Fruit fly (Drosophila melanogaster) Kc167 (cell line): ENCODE results near the gene ida.

Experiments used
- Myc ChIP-seq: fragments of >200 bp; optimal IDR thresholded peaks from 2 replicates; lab custom pipeline; 2017; ENCODE audit warnings: missing external identifiers
- Sin3A ChIP-seq: fragments of >200 bp; optimal IDR thresholded peaks from 2 replicates; lab custom pipeline; 2018; ENCODE audit warnings: missing external identifiers
- h ChIP-seq: fragments of >200 bp; optimal IDR thresholded peaks from 3 replicates; lab custom pipeline; 2018; ENCODE audit warnings: missing external identifiers
- insv ChIP-seq: fragments of >200 bp; optimal IDR thresholded peaks from 3 replicates; lab custom pipeline; 2018; ENCODE audit warnings: missing external identifiers
- psq ChIP-seq: fragments of >200 bp; optimal IDR thresholded peaks from 2 replicates; lab custom pipeline; 2017; ENCODE audit warnings: missing external identifiers
- ttk ChIP-seq: sonication (Bioruptor generic); optimal IDR thresholded peaks from 2 replicates; lab custom pipeline; 2017; ENCODE audit warnings: missing external identifiers

The ida gene

dm6 chr3L:3908838-3909810 is 4.0 kb downstream of the ida start:
- TF ChIP-seq Myc (lab: Kevin White, UChicago): no peak
- TF ChIP-seq Sin3A (lab: Kevin White, UChicago): no peak
- no peak for TF ChIP-seq psq (lab: Kevin White, UChicago)
- no peak for TF ChIP-seq insv
- TF ChIP-seq ttk (lab: Kevin White, UChicago): no peak
- TF ChIP-seq h (lab: Kevin White, UChicago): no peak

DNA sequence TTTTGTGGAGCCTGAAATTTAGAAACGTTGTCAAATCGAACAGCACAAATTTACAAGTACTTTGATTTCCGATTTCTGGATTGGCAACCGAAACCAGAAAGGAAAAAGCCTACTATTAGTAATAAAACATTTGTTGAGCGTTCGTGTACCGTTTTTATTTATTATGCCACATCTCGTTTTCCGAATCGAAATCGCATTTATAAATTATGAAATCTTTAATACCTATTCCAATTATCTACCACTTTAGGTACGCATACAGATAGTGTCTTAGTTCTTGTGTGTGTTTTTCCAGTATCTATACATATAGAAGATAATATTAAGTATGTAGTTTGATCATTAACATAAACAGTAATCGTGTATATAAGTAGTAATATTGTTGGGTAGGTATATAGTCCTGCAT is 4.7 kb downstream of the ida start, which contains the start of gene mge:
Gene mge (minus strand): TSS at position 101 of the 400 bp plus-strand sequence.
- no peak for TF ChIP-seq h (lab: Kevin White, UChicago)
- TF ChIP-seq psq (lab: Kevin White, UChicago): no peak
- no peak for TF ChIP-seq insv
- TF ChIP-seq Myc (lab: Kevin White, UChicago): no peak
- no peak for TF ChIP-seq ttk (lab: Kevin White, UChicago)
- no peak for TF ChIP-seq Sin3A (lab: Kevin White, UChicago)

- TF ChIP-seq h (lab: Kevin White, UChicago) (no peak), insv (no peak), Myc (lab: Kevin White, UChicago) (no peak), psq (lab: Kevin White, UChicago) (no peak), ttk (lab: Kevin White, UChicago) (no peak), Sin3A (lab: Kevin White, UChicago) (no peak)
These were observed 7.0 kb downstream of the ida start for dm6 chr3L:3912134-3912533.

DNA sequence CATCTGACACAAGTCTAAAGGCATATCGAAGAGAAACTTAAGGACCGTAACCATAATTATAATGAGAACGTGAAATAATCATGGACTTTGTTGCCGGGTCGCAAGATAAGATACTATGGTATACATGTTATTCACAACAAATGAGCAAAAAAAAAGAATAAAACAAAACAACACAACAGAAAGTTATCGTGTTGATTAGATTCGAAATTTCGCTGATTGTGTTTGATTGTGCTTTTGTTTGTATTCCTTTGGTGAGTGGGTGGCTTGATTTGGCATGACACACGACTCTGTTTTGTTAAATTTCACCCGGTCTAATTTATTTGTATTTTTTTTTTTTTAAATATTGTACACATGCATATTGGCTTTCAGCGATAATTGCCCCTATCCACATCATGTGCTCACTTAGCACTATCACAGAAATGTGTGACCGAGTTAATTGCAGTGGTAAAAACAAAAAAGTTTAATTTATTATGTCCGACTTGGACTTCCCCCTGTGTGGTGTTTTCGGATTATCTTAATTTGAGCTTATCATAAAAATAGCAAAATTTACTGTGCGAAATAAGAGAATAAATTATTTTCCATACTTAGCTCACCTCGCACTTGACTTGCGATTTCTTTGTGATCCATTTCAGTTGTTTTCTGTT is 18.6 kb downstream of the ida start:
- TF ChIP-seq Sin3A (lab: Kevin White, UChicago) (no peak), ttk (lab: Kevin White, UChicago) (no peak), insv (no peak), psq (lab: Kevin White, UChicago) (no peak), h (lab: Kevin White, UChicago) (no peak), Myc (lab: Kevin White, UChicago) (no peak)

DNA sequence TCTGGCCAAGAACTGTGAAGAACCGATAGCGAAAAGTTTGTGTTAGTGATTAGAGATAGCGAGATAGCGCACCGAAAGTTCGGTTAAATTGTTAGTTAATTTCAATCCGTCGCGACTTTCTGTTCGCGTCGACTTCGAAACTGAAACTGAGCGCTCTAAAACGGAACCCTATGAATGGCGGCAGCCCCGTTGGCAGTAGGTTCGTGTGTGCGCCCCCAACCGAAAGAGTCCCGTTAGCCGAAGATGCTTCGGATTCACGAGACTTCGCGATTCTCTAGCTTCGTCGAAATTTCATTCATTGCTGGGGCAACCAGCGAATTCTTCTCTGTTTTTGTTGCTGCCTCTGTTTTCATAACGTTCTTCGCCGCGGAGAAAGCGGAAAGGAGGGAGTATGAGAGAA is 20.3 kb downstream of the ida start:
- TF ChIP-seq ttk (lab: Kevin White, UChicago) (no peak), Myc (lab: Kevin White, UChicago) (no peak), Sin3A (lab: Kevin White, UChicago) (no peak), h (lab: Kevin White, UChicago) (no peak), insv (no peak), psq (lab: Kevin White, UChicago) (no peak)

DNA sequence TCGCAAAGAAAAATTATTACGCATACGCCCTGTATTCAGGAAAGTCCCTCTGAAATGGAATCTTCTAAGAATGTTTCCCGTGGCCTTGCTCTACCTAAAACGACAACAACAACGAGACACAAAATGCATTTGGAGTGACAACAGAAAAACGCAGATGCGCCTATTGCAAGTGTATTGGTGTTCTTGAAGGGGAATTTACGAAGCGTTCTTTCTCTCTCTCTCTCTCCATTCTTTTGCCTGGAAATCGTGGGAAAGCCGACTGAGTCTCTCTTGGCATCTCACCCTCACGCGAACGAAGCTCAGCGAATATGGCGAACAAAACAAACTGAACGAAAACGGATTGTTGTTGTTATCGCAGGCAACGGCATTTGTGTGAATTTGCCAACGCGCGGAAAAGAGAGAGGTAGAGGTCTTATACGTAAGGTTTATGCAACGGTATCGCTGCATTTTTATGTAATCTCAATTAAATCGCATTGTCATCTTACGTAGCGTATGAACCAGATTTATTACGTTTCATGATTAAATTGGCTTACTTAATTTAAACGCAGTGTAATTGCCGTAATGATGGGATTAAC is 21.1 kb downstream of the ida start:
- TF ChIP-seq Sin3A (lab: Kevin White, UChicago): no peak
- no peak for TF ChIP-seq insv
- TF ChIP-seq h (lab: Kevin White, UChicago): no peak
- no peak for TF ChIP-seq Myc (lab: Kevin White, UChicago)
- no peak for TF ChIP-seq psq (lab: Kevin White, UChicago)
- no peak for TF ChIP-seq ttk (lab: Kevin White, UChicago)

DNA sequence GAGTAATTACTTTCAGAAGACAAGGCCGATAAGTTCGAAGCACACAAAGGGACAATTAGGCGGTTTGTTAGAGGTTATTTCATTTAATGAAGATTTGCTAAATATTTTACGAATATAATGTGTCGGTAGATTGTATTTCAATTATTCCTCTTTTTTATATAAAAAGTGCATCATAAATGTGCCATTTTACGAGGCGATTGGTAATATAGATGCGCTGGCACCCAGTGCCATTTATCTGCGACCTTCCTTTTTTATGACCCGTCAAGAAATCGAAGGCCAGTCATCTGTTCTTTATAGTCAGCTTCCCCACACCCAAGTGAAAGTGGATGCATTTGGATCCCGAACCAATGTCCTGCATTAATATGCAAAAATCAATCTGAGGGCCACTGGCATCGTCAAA is 22.3 kb downstream of the ida start:
- TF ChIP-seq h (lab: Kevin White, UChicago) (no peak), Myc (lab: Kevin White, UChicago) (no peak), insv (no peak)

- TF ChIP-seq Myc (lab: Kevin White, UChicago): no peak
These were observed 23.2 kb downstream of the ida start for dm6 chr3L:3928205-3928942.

DNA sequence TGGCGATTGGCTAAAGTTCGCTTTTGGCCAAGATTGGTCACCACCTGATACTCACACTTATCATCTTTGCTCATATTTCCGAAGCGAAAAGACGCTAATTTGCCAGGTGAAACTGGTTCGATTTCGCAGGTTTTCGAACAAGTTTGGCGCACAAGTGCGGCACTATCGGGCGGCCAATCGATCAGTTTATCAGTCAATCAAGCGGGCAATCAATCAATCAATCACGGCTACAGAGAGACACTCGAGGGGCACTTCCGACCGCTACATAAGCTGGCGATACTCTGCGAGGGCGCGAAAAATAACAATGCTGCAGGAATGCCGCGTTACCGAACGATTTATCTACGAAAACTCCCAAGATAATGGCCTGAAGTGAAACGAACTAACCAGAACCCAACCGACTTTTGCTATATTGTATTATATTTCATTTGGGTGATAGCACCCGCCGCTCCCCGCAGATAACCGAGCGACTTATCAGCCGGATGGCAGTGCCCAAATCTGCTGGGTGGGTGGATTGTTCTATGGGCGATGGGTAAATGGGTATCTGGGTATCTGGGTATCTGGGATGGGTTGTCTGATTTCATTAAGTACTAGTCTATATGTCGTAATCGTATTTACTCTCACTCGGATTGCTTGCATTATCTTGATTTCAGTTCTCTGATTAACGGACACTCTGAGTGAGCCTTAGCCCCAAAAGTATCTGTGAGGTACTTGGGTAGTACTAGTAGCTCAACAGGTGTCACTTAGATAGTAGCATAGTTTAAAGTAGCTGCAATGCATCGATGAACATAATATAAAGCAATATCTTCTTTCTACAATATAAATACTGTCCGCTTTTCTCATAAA is 24.0 kb downstream of the ida start:
- TF ChIP-seq Myc (lab: Kevin White, UChicago): no peak
- TF ChIP-seq Sin3A (lab: Kevin White, UChicago): no peak
- no peak for TF ChIP-seq insv
- TF ChIP-seq h (lab: Kevin White, UChicago): no peak
- no peak for TF ChIP-seq psq (lab: Kevin White, UChicago)
- no peak for TF ChIP-seq ttk (lab: Kevin White, UChicago)

dm6 chr3L:3929968-3930767 is 25.0 kb downstream of the ida start:
- TF ChIP-seq ttk (lab: Kevin White, UChicago) (no peak), Sin3A (lab: Kevin White, UChicago) (no peak), insv (no peak), psq (lab: Kevin White, UChicago) (no peak), Myc (lab: Kevin White, UChicago) (no peak), h (lab: Kevin White, UChicago) (no peak)
